Fruit fly (Drosophila melanogaster) whole organism, embryonic: ENCODE measurements around the gene Bmcp.

Experiments used
- Antp ChIP-seq: fragments of 200-800 bp; sonication (Bioruptor generic); optimal IDR thresholded peaks from 3 replicates; lab custom pipeline; 2016; ENCODE audit warnings: missing biosample characterization, missing genetic modification characterization
- Atf6 ChIP-seq: fragments of 200-800 bp; sonication (Bioruptor generic); IDR thresholded peaks from 2 replicates; pipeline ENCODE4 v1.3.6; 2022; ENCODE audit warnings: missing biosample characterization, missing genetic modification characterization
- BEAF-32 ChIP-seq: fragments of 200-800 bp; sonication (Bioruptor generic); optimal IDR thresholded peaks from 3 replicates; lab custom pipeline; 2017; ENCODE audit warnings: missing biosample characterization, missing genetic modification characterization, mild to moderate bottlenecking, moderate library complexity, missing genetic modification reagents
- BtbVII ChIP-seq: fragments of 200-800 bp; sonication (Bioruptor generic); optimal IDR thresholded peaks from 3 replicates; lab custom pipeline; 2017; ENCODE audit warnings: missing biosample characterization, mild to moderate bottlenecking, missing genetic modification characterization
- CG10267 ChIP-seq: fragments of 200-800 bp; sonication (Bioruptor generic); optimal IDR thresholded peaks from 2 replicates; lab custom pipeline; 2018; ENCODE audit warnings: missing biosample characterization, mild to moderate bottlenecking, missing genetic modification characterization, moderate library complexity
- CG10321 ChIP-seq: fragments of 200-800 bp; sonication (Bioruptor generic); IDR thresholded peaks from 2 replicates; pipeline ENCODE4 v1.3.6; 2022; ENCODE audit warnings: missing biosample characterization, missing genetic modification characterization
- CG12391 ChIP-seq: fragments of 200-800 bp; sonication (Bioruptor generic); optimal IDR thresholded peaks from 3 replicates; lab custom pipeline; 2018; ENCODE audit warnings: missing biosample characterization, mild to moderate bottlenecking, missing genetic modification characterization, moderate library complexity
- CG13287 ChIP-seq: fragments of 200-800 bp; sonication (Bioruptor generic); IDR thresholded peaks from 2 replicates; pipeline ENCODE4 v1.3.6; 2022; ENCODE audit warnings: missing biosample characterization, missing genetic modification characterization; ENCODE audit not compliant: partially characterized antibody
- CG1529 ChIP-seq: fragments of 200-800 bp; sonication (Bioruptor generic); optimal IDR thresholded peaks from 3 replicates; lab custom pipeline; 2018; ENCODE audit warnings: missing biosample characterization, missing genetic modification characterization
- CG16779 ChIP-seq: fragments of 200-800 bp; sonication (Bioruptor generic); IDR thresholded peaks from 2 replicates; pipeline ENCODE4 v1.3.6; 2022; ENCODE audit warnings: missing biosample characterization, missing genetic modification characterization
- CG4854 ChIP-seq: fragments of 200-800 bp; sonication (Bioruptor generic); optimal IDR thresholded peaks from 2 replicates; lab custom pipeline; 2016; ENCODE audit warnings: missing biosample characterization, missing genetic modification characterization, inconsistent platforms
- CG5953 ChIP-seq: fragments of 200-800 bp; sonication (Bioruptor generic); IDR thresholded peaks from 2 replicates; pipeline ENCODE4 v1.3.6; 2022; ENCODE audit warnings: missing biosample characterization, missing genetic modification characterization
- CG7987 ChIP-seq: fragments of 200-800 bp; sonication (Bioruptor generic); optimal IDR thresholded peaks from 2 replicates; lab custom pipeline; 2018; ENCODE audit warnings: missing biosample characterization, mild to moderate bottlenecking, missing genetic modification characterization, moderate library complexity
- CG8281 ChIP-seq: fragments of 200-800 bp; sonication (Bioruptor generic); optimal IDR thresholded peaks from 2 replicates; lab custom pipeline; 2018; ENCODE audit warnings: missing biosample characterization, mild to moderate bottlenecking, missing genetic modification characterization, moderate library complexity
- CG8388 ChIP-seq: fragments of 200-800 bp; sonication (Bioruptor generic); optimal IDR thresholded peaks from 2 replicates; lab custom pipeline; 2019; ENCODE audit warnings: missing biosample characterization, mild to moderate bottlenecking, missing genetic modification characterization, moderate library complexity
- CG8765 ChIP-seq: fragments of 200-800 bp; sonication (Bioruptor generic); IDR thresholded peaks from 2 replicates; pipeline ENCODE4 v1.3.6; 2022; ENCODE audit warnings: missing biosample characterization, missing genetic modification characterization
- D19A ChIP-seq: fragments of 200-800 bp; optimal IDR thresholded peaks from 3 replicates; lab custom pipeline; 2019; ENCODE audit warnings: missing biosample characterization, mild to moderate bottlenecking, missing genetic modification characterization, moderate library complexity
- Dad ChIP-seq: fragments of 200-800 bp; sonication (Bioruptor generic); optimal IDR thresholded peaks from 3 replicates; lab custom pipeline; 2016; ENCODE audit warnings: missing biosample characterization, missing genetic modification characterization
- Deaf1 ChIP-seq: fragments of 200-800 bp; optimal IDR thresholded peaks from 3 replicates; lab custom pipeline; 2019; ENCODE audit warnings: missing biosample characterization, mild to moderate bottlenecking, missing genetic modification characterization, moderate library complexity
- E2f2 ChIP-seq: fragments of 200-800 bp; sonication (Bioruptor generic); IDR thresholded peaks from 2 replicates; pipeline ENCODE4 v1.3.6; 2022; ENCODE audit warnings: missing biosample characterization, missing genetic modification characterization
- Fer2 ChIP-seq: fragments of 200-800 bp; sonication (Bioruptor generic); optimal IDR thresholded peaks from 2 replicates; lab custom pipeline; 2018; ENCODE audit warnings: missing biosample characterization, mild to moderate bottlenecking, missing genetic modification characterization, moderate library complexity
- Hmr ChIP-seq: fragments of 200-800 bp; sonication (Bioruptor generic); optimal IDR thresholded peaks from 3 replicates; lab custom pipeline; 2017; ENCODE audit warnings: mild to moderate bottlenecking, missing biosample characterization, missing genetic modification reagents, missing genetic modification characterization
- Hr51 ChIP-seq, 2 experiments: fragments of 200-800 bp; sonication (Bioruptor generic); optimal IDR thresholded peaks; 2 replicates in 1 of 2; 3 replicates in 1 of 2; lab custom pipeline; 2016 to 2018; ENCODE audit warnings: missing biosample characterization in 2 of 2, missing genetic modification characterization in 2 of 2, mild to moderate bottlenecking in 1 of 2, moderate library complexity in 1 of 2
- MBD-R2 ChIP-seq: fragments of 200-800 bp; sonication (Bioruptor generic); IDR thresholded peaks from 2 replicates; pipeline ENCODE4 v1.3.6; 2022; ENCODE audit warnings: missing biosample characterization, missing genetic modification characterization
- Scr ChIP-seq: fragments of 200-800 bp; sonication (Bioruptor generic); IDR thresholded peaks from 2 replicates; pipeline ENCODE4 v1.3.6; 2022; ENCODE audit warnings: missing biosample characterization, missing genetic modification characterization; ENCODE audit not compliant: partially characterized antibody
- Side ChIP-seq: fragments of 200-800 bp; sonication (Bioruptor generic); optimal IDR thresholded peaks from 2 replicates; lab custom pipeline; 2016; ENCODE audit warnings: missing biosample characterization, missing genetic modification characterization
- Sin3A ChIP-seq: fragments of >200 bp; optimal IDR thresholded peaks from 2 replicates; lab custom pipeline; 2018
- ato ChIP-seq: fragments of 200-800 bp; sonication (Bioruptor generic); IDR thresholded peaks from 2 replicates; pipeline ENCODE4 v1.3.6; 2022; ENCODE audit warnings: missing biosample characterization, missing genetic modification characterization; ENCODE audit not compliant: partially characterized antibody
- bsh ChIP-seq, 2 experiments: fragments of 200-800 bp; sonication (Bioruptor generic); optimal IDR thresholded peaks; 2 replicates each; lab custom pipeline; 2017 to 2018; ENCODE audit warnings: mild to moderate bottlenecking in 2 of 2, missing biosample characterization in 2 of 2, missing genetic modification characterization in 2 of 2, moderate library complexity in 1 of 2
- cas ChIP-seq: fragments of 200-800 bp; sonication (Bioruptor generic); IDR thresholded peaks from 2 replicates; pipeline ENCODE4 v1.3.6; 2022; ENCODE audit warnings: missing biosample characterization, missing genetic modification characterization
- dysf ChIP-seq: fragments of 200-800 bp; sonication (Bioruptor generic); IDR thresholded peaks from 3 replicates; pipeline ENCODE4 v1.3.6; 2022; ENCODE audit warnings: missing biosample characterization, missing genetic modification characterization
- ems ChIP-seq: fragments of 200-800 bp; sonication (Bioruptor generic); optimal IDR thresholded peaks from 3 replicates; lab custom pipeline; 2016; ENCODE audit warnings: missing biosample characterization, missing genetic modification characterization
- fd64A ChIP-seq: fragments of 200-800 bp; sonication (Bioruptor generic); optimal IDR thresholded peaks from 3 replicates; lab custom pipeline; 2018; ENCODE audit warnings: missing biosample characterization, mild to moderate bottlenecking, missing genetic modification characterization
- gfzf ChIP-seq: fragments of 200-800 bp; sonication (Bioruptor generic); optimal IDR thresholded peaks from 2 replicates; lab custom pipeline; 2016; ENCODE audit warnings: missing biosample characterization, mild to moderate bottlenecking, missing genetic modification characterization, moderate library complexity
- gt ChIP-seq: fragments of 200-800 bp; sonication (Bioruptor generic); IDR thresholded peaks from 2 replicates; pipeline ENCODE4 v1.3.6; 2022; ENCODE audit warnings: missing biosample characterization, missing genetic modification characterization
- hkb ChIP-seq, 2 experiments: fragments of 200-800 bp in 1 of 2; fragments of >200 bp in 1 of 2; sonication (Bioruptor generic) in 1 of 2; IDR thresholded peaks in 1 of 2; optimal IDR thresholded peaks in 1 of 2; 2 replicates each; pipeline versions ENCODE4 v1.3.6 to Lab custom; 2017 to 2022; ENCODE audit warnings: missing biosample characterization in 1 of 2, missing genetic modification characterization in 1 of 2
- ken ChIP-seq: fragments of 200-800 bp; sonication (Bioruptor generic); IDR thresholded peaks from 3 replicates; pipeline ENCODE4 v1.3.6; 2022; ENCODE audit warnings: missing biosample characterization, missing genetic modification characterization
- lab ChIP-seq: fragments of 200-800 bp; sonication (Bioruptor generic); optimal IDR thresholded peaks from 3 replicates; lab custom pipeline; 2017; ENCODE audit warnings: missing biosample characterization, missing genetic modification characterization, mild to moderate bottlenecking, moderate library complexity, missing genetic modification reagents
- lov ChIP-seq, 2 experiments: fragments of 200-800 bp in 1 of 2; fragments of >200 bp in 1 of 2; sonication (Bioruptor generic) in 1 of 2; IDR thresholded peaks in 1 of 2; optimal IDR thresholded peaks in 1 of 2; 2 replicates in 1 of 2; 3 replicates in 1 of 2; pipeline versions ENCODE4 v1.3.6 to Lab custom; 2017 to 2022; ENCODE audit warnings: missing biosample characterization in 1 of 2, missing genetic modification characterization in 1 of 2
- luna ChIP-seq: fragments of 200-800 bp; sonication (Bioruptor generic); optimal IDR thresholded peaks from 2 replicates; lab custom pipeline; 2016; ENCODE audit warnings: missing biosample characterization, missing genetic modification characterization
- mirr ChIP-seq: fragments of 200-800 bp; sonication (Bioruptor generic); optimal IDR thresholded peaks from 3 replicates; lab custom pipeline; 2018; ENCODE audit warnings: missing biosample characterization, mild to moderate bottlenecking, missing genetic modification characterization
- nau ChIP-seq: fragments of 200-800 bp; sonication (Bioruptor generic); optimal IDR thresholded peaks from 3 replicates; lab custom pipeline; 2017; ENCODE audit warnings: missing biosample characterization, mild to moderate bottlenecking, missing genetic modification characterization, missing genetic modification reagents
- nerfin-1 ChIP-seq: fragments of 200-800 bp; sonication (Bioruptor generic); optimal IDR thresholded peaks from 3 replicates; lab custom pipeline; 2019; ENCODE audit warnings: missing biosample characterization, mild to moderate bottlenecking, missing genetic modification characterization, moderate library complexity
- run ChIP-seq: fragments of 200-800 bp; sonication (Bioruptor generic); optimal IDR thresholded peaks from 3 replicates; lab custom pipeline; 2018; ENCODE audit warnings: missing biosample characterization, mild to moderate bottlenecking, missing genetic modification characterization
- shn ChIP-seq: fragments of 200-800 bp; sonication (Bioruptor generic); optimal IDR thresholded peaks from 3 replicates; lab custom pipeline; 2016; ENCODE audit warnings: missing biosample characterization, missing genetic modification characterization
- ssp ChIP-seq: fragments of 200-800 bp; sonication (Bioruptor generic); IDR thresholded peaks from 2 replicates; pipeline ENCODE4 v1.3.6; 2022; ENCODE audit warnings: missing biosample characterization, missing genetic modification characterization
- tin ChIP-seq: fragments of 200-800 bp; sonication (Bioruptor generic); optimal IDR thresholded peaks from 3 replicates; lab custom pipeline; 2016; ENCODE audit warnings: missing biosample characterization, missing genetic modification characterization
- trem ChIP-seq: fragments of 200-800 bp; optimal IDR thresholded peaks from 3 replicates; lab custom pipeline; 2019; ENCODE audit warnings: missing biosample characterization, mild to moderate bottlenecking, missing genetic modification characterization, moderate library complexity
- tup ChIP-seq: fragments of 200-800 bp; sonication (Bioruptor generic); optimal IDR thresholded peaks from 2 replicates; lab custom pipeline; 2016; ENCODE audit warnings: missing biosample characterization, mild to moderate bottlenecking, missing genetic modification characterization, moderate library complexity
- wor ChIP-seq: fragments of 200-800 bp; sonication (Bioruptor generic); IDR thresholded peaks from 2 replicates; pipeline ENCODE4 v1.3.6; 2022; ENCODE audit warnings: missing biosample characterization, missing genetic modification characterization

The Bmcp gene

DNA sequence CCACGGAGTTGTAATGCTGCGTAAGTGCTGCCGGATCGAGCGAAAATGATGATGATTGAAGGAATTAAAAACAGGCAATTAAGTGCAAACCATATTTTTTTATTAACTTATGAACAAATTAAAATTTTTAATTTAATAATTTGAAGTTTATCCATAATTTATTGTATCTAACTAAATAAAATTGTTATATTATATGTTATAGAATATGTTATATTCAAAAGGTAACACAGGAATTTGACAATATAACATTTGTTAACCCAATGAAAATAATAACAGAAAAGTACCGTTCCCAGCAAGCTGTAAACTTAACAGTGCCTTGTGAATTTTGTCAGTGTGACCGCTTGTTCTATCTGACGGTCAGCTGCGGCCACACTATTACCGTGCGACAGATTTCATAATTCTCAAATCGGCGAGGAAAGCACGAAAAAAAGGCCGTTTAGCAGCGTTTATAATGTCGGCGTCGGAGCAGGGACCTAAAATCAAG lies 12.1 kb upstream of the Bmcp start, which contains the start of the genes Ccdc56 and mtTFB1 (continued):
- TF ChIP-seq nau (GFP tag; lab: Kevin White, UChicago) (no peak), Hr51 (GFP tag; optimal IDR thresholded peaks at IDR 0.05; lab: Kevin White, UChicago) (no peak), Fer2 (no peak), Atf6 (GFP tag; lab: Robert Waterston, UW) (no peak), CG4854 (no peak), CG8388 (GFP tag; lab: Kevin White, UChicago) (no peak), Deaf1 (tag; lab: Kevin White, UChicago) (peak; percentile 16), mirr (no peak), gfzf (peak; percentile 89), Dad (GFP tag; lab: Kevin White, UChicago) (no peak), CG13287 (GFP tag; lab: Robert Waterston, UW) (no peak), CG12391 (tag; lab: Kevin White, UChicago) (peak; percentile 29), CG8281 (tag; lab: Kevin White, UChicago) (no peak), shn (GFP tag; lab: Kevin White, UChicago) (no peak), hkb (optimal IDR thresholded peaks at IDR 0.05; lab: Kevin White, UChicago) (no peak), hkb (GFP tag; IDR thresholded peaks at IDR 0.05; lab: Robert Waterston, UW) (0 out of 2 replicates have a peak, but pooled peaks have one; percentile 6), gt (GFP tag; lab: Robert Waterston, UW) (no peak), cas (no peak), ato (GFP tag; lab: Robert Waterston, UW) (peak; percentile 22; the same call in 1 of the 2 replicates), BtbVII (GFP tag; lab: Kevin White, UChicago) (no peak), bsh (GFP tag; optimal IDR thresholded peaks at IDR 0.05; lab: Kevin White, UChicago) (no peak), Side (GFP tag; lab: Kevin White, UChicago) (no peak), Antp (no peak), CG7987 (GFP tag; lab: Kevin White, UChicago) (no peak), CG5953 (GFP tag; lab: Robert Waterston, UW) (no peak), MBD-R2 (GFP tag; lab: Robert Waterston, UW) (peak; percentile 65), trem (peak; percentile 52), BEAF-32 (GFP tag; lab: Kevin White, UChicago) (peak; percentile 51), Hmr (GFP tag; lab: Kevin White, UChicago) (peak; percentile 29), ken (GFP tag; lab: Robert Waterston, UW) (no peak), Sin3A (peak; percentile 16), tup (GFP tag; lab: Kevin White, UChicago) (no peak), CG10267 (tag; lab: Kevin White, UChicago) (peak; percentile 55), wor (no peak), Scr (GFP tag; lab: Robert Waterston, UW) (peak; percentile 16; the same call in 1 of the 2 replicates), nerfin-1 (tag; lab: Kevin White, UChicago) (no peak), CG16779 (GFP tag; lab: Robert Waterston, UW) (no peak), D19A (no peak), lov (optimal IDR thresholded peaks at IDR 0.05; lab: Kevin White, UChicago) (no peak), lov (GFP tag; IDR thresholded peaks at IDR 0.05; lab: Robert Waterston, UW) (no peak), CG10321 (GFP tag; lab: Robert Waterston, UW) (no peak), CG8765 (GFP tag; lab: Robert Waterston, UW) (no peak), ssp (no peak), E2f2 (GFP tag; lab: Robert Waterston, UW) (peak; percentile 86), CG1529 (no peak), tin (GFP tag; lab: Kevin White, UChicago) (no peak), lab (GFP tag; lab: Kevin White, UChicago) (no peak), ems (GFP tag; lab: Kevin White, UChicago) (peak; percentile 37), fd64A (GFP tag; lab: Kevin White, UChicago) (no peak), dysf (GFP tag; lab: Robert Waterston, UW) (no peak), run (no peak), luna (GFP tag; lab: Kevin White, UChicago) (no peak)
